Worm (Caenorhabditis elegans) whole organism, L3 larva: ENCODE results near the gene clec-55.
A peak's percentile ranks its signal among the peaks of the same experiment; 100 is the strongest.

ENCODE experiments used
- ZK546.5 ChIP-seq: sonication (generic microtip); optimal IDR thresholded peaks from 2 replicates; lab custom pipeline; 2017; ENCODE audit warnings: missing biosample characterization, missing genetic modification characterization
- ama-1 ChIP-seq: fragments of 150-350 bp; optimal IDR thresholded peaks from 2 replicates; lab custom pipeline; 2018
- ceh-16 ChIP-seq: sonication (generic microtip); optimal IDR thresholded peaks from 2 replicates; lab custom pipeline; 2017; ENCODE audit warnings: missing biosample characterization, missing genetic modification characterization
- ceh-28 ChIP-seq: fragments of 150-350 bp; optimal IDR thresholded peaks from 2 replicates; lab custom pipeline; 2014; ENCODE audit warnings: missing biosample characterization, missing genetic modification reagents, missing genetic modification characterization
- ceh-82 ChIP-seq: fragments of 150-350 bp; optimal IDR thresholded peaks from 2 replicates; lab custom pipeline; 2014; ENCODE audit warnings: missing biosample characterization, missing genetic modification characterization
- daf-12 ChIP-seq: fragments of 150-350 bp; optimal IDR thresholded peaks from 2 replicates; lab custom pipeline; 2014; ENCODE audit warnings: missing biosample characterization, missing genetic modification reagents, missing genetic modification characterization
- egl-5 ChIP-seq: fragments of 150-350 bp; optimal IDR thresholded peaks from 2 replicates; lab custom pipeline; 2017; ENCODE audit warnings: missing biosample characterization, missing genetic modification reagents, missing genetic modification characterization, inconsistent platforms
- elt-2 ChIP-seq: sonication (generic microtip); optimal IDR thresholded peaks from 2 replicates; lab custom pipeline; 2016; ENCODE audit warnings: missing genetic modification reagents, mild to moderate bottlenecking, missing genetic modification characterization, missing compliant biosample characterization
- elt-3 ChIP-seq, 3 experiments: fragments of 150-350 bp in 1 of 3; sonication (generic microtip) in 2 of 3; optimal IDR thresholded peaks; 2 replicates in 2 of 3; 4 replicates in 1 of 3; lab custom pipeline; 2014 to 2017; ENCODE audit warnings: missing biosample characterization in 3 of 3, missing genetic modification characterization in 3 of 3
- fkh-10 ChIP-seq: sonication (generic microtip); optimal IDR thresholded peaks from 2 replicates; lab custom pipeline; 2017; ENCODE audit warnings: missing biosample characterization, missing genetic modification reagents, missing genetic modification characterization
- fkh-2 ChIP-seq: fragments of 150-350 bp; optimal IDR thresholded peaks from 2 replicates; lab custom pipeline; 2014; ENCODE audit warnings: missing biosample characterization, missing genetic modification reagents, missing genetic modification characterization
- fos-1 ChIP-seq: fragments of 150-350 bp; optimal IDR thresholded peaks from 2 replicates; lab custom pipeline; 2014; ENCODE audit warnings: missing biosample characterization, missing genetic modification characterization
- hmg-11 ChIP-seq: sonication (generic microtip); optimal IDR thresholded peaks from 2 replicates; lab custom pipeline; 2016; ENCODE audit warnings: missing genetic modification characterization, missing compliant biosample characterization
- jun-1 ChIP-seq: fragments of 150-350 bp; optimal IDR thresholded peaks from 2 replicates; lab custom pipeline; 2014; ENCODE audit warnings: missing biosample characterization, missing genetic modification reagents, missing genetic modification characterization
- lin-15B ChIP-seq: fragments of 150-350 bp; optimal IDR thresholded peaks from 2 replicates; lab custom pipeline; 2014; ENCODE audit warnings: missing biosample characterization, missing genetic modification characterization
- lin-39 ChIP-seq: fragments of 150-350 bp; optimal IDR thresholded peaks from 2 replicates; lab custom pipeline; 2018; ENCODE audit warnings: missing biosample characterization, missing genetic modification reagents, missing genetic modification characterization
- mdl-1 ChIP-seq: fragments of 150-350 bp; optimal IDR thresholded peaks from 2 replicates; lab custom pipeline; 2014; ENCODE audit warnings: missing biosample characterization, missing genetic modification characterization
- mml-1 ChIP-seq: fragments of 150-350 bp; sonication (generic microtip); optimal IDR thresholded peaks from 3 replicates; lab custom pipeline; 2014; ENCODE audit warnings: missing biosample characterization, missing genetic modification characterization
- nfya-1 ChIP-seq: sonication (generic microtip); optimal IDR thresholded peaks from 2 replicates; lab custom pipeline; 2017; ENCODE audit warnings: missing genetic modification characterization, mild to moderate bottlenecking, missing compliant biosample characterization, antibody characterized with exemption, moderate library complexity; ENCODE audit not compliant: insufficient read depth
- nhr-11 ChIP-seq: fragments of 150-350 bp; optimal IDR thresholded peaks from 2 replicates; lab custom pipeline; 2014; ENCODE audit warnings: missing biosample characterization, missing genetic modification characterization
- nhr-23 ChIP-seq: fragments of 150-350 bp; optimal IDR thresholded peaks from 2 replicates; lab custom pipeline; 2014; ENCODE audit warnings: missing biosample characterization, missing genetic modification reagents, missing genetic modification characterization
- nhr-25 ChIP-seq: sonication (generic microtip); optimal IDR thresholded peaks from 2 replicates; lab custom pipeline; 2017; ENCODE audit warnings: missing biosample characterization, missing genetic modification characterization
- nhr-28 ChIP-seq: fragments of 150-350 bp; optimal IDR thresholded peaks from 2 replicates; lab custom pipeline; 2014; ENCODE audit warnings: missing biosample characterization, missing genetic modification characterization
- nhr-43 ChIP-seq: sonication (generic microtip); optimal IDR thresholded peaks from 2 replicates; lab custom pipeline; 2016; ENCODE audit warnings: mild to moderate bottlenecking, missing genetic modification characterization, missing compliant biosample characterization; ENCODE audit not compliant: poor library complexity, severe bottlenecking
- nhr-67 ChIP-seq: fragments of 150-350 bp; optimal IDR thresholded peaks from 2 replicates; lab custom pipeline; 2014; ENCODE audit warnings: missing biosample characterization, missing genetic modification characterization
- nhr-76 ChIP-seq: fragments of 150-350 bp; sonication (generic microtip); optimal IDR thresholded peaks from 5 replicates; lab custom pipeline; 2014; ENCODE audit warnings: missing biosample characterization, missing genetic modification characterization
- pha-4 ChIP-seq: fragments of 150-350 bp; optimal IDR thresholded peaks from 2 replicates; lab custom pipeline; 2014; ENCODE audit warnings: missing biosample characterization, missing genetic modification reagents, missing genetic modification characterization
- pqm-1 ChIP-seq: fragments of 150-350 bp; optimal IDR thresholded peaks from 2 replicates; lab custom pipeline; 2017; ENCODE audit warnings: missing biosample characterization, missing genetic modification characterization, inconsistent platforms
- sea-2 ChIP-seq: fragments of 150-350 bp; sonication (generic microtip); optimal IDR thresholded peaks from 4 replicates; lab custom pipeline; 2014; ENCODE audit warnings: missing biosample characterization, missing genetic modification reagents, missing genetic modification characterization
- skn-1 ChIP-seq: fragments of 150-350 bp; optimal IDR thresholded peaks from 2 replicates; lab custom pipeline; 2014; ENCODE audit warnings: missing biosample characterization, missing genetic modification characterization
- snpc-4 ChIP-seq: fragments of 150-350 bp; optimal IDR thresholded peaks from 2 replicates; lab custom pipeline; 2014; ENCODE audit warnings: missing biosample characterization, missing genetic modification characterization
- tbx-2 ChIP-seq: sonication (generic microtip); optimal IDR thresholded peaks from 2 replicates; lab custom pipeline; 2016; ENCODE audit warnings: mild to moderate bottlenecking, missing genetic modification characterization, missing compliant biosample characterization
- ztf-11 ChIP-seq: fragments of 150-350 bp; optimal IDR thresholded peaks from 2 replicates; lab custom pipeline; 2014; ENCODE audit warnings: missing biosample characterization, missing genetic modification characterization
- ztf-4 ChIP-seq: fragments of 150-350 bp; optimal IDR thresholded peaks from 2 replicates; lab custom pipeline; 2014; ENCODE audit warnings: missing biosample characterization, missing genetic modification characterization

clec-55 gene

DNA sequence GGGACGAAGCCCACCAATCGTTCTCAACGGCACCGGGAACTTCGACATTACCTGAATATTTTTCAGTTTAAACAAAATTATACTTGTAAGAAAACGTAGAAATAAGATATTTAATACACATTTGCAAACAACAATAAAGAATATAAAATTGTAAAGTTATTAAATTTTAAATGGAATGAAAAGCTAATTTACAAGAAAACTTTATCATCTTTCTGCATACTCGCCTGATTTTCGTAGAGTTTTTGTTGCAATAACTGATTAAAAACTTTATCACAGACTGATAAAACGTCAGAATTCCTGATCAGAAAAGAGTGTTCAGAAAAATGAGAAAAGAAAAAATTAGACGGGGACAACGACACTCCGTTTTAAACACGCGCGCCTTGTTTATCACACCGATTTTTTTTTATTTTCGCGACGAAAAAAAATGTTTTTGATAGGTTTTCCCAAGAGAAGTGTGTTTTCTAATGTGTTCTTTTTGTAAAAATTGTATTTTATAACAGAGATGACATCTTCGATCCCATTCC is 31.8 kb upstream of the clec-55 start, which contains the start of the genes dlat-1 and fntb-1:
Gene dlat-1 (minus strand): TSS at position 51 of the 524 bp plus-strand sequence.
Gene fntb-1 (plus strand): TSS at position 412 of the 524 bp plus-strand sequence.
- TF ChIP-seq elt-2 = peak; percentile 86
- TF ChIP-seq nhr-23 (tag; lab: Kevin White, UChicago) = no peak
- TF ChIP-seq hmg-11 (tag; lab: Kevin White, UChicago) = peak; percentile 59
- no peak for TF ChIP-seq snpc-4
- TF ChIP-seq daf-12 (tag; lab: Kevin White, UChicago) = no peak
- TF ChIP-seq lin-15B (tag; lab: Kevin White, UChicago) = peak; percentile 36
- no peak for TF ChIP-seq jun-1 (tag; lab: Kevin White, UChicago)
- no peak for TF ChIP-seq nfya-1 (tag; lab: Kevin White, UChicago)
- TF ChIP-seq fkh-2 (tag; lab: Kevin White, UChicago) = no peak
- no peak for TF ChIP-seq lin-39 (tag; lab: Kevin White, UChicago)
- TF ChIP-seq pqm-1 (tag; lab: Kevin White, UChicago) = peak; percentile 78
- TF ChIP-seq, all 47 proteins: peak for 4

DNA sequence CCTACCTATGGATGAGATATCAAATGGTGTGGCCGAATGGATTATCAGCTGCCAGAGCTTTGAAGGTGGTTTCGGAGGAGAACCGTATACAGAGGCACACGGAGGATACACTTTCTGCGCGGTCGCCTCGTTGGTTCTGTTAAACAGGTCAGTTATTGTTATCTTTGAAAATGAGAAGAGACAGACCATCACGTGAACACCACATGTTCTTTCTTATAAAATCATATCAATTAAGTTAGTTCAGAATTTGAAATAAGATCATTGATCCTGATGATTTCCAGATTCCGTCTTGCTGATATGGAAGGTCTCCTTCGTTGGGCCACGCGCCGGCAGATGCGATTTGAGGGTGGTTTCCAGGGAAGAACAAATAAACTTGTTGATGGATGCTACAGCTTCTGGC is 30.4 kb upstream of the clec-55 start:
- TF ChIP-seq ceh-28 (no peak), nhr-76 (no peak)

DNA sequence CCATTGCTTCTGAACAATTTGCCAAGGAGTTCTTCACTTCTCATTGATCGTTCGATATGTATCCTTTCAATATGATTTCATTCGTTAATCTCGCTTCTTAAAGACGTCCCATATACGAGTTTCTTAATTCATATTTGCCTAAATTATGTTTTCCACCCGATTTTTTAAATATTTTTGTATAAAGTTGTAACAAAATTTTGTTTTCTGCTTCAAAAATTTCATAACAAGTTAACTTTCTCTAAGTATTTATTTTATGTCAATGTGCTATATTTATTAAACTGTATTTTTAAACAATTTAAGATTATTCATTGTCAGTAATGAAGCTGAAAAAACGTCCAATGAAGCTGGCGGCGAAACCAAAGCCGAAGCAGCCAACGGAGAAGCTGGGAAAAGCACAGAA is 29.7 kb upstream of the clec-55 start, which contains the start of gene F23B12.7:
Gene F23B12.7 (plus strand): TSS at position 301 of the 400 bp plus-strand sequence.
- TF ChIP-seq ztf-4 = no peak
- TF ChIP-seq elt-3 (tag; optimal IDR thresholded peaks at IDR 0.05; lab: Kevin White, UChicago) = no peak
- TF ChIP-seq tbx-2 = no peak
- TF ChIP-seq ceh-28 = no peak
- no peak for TF ChIP-seq daf-12 (tag; lab: Kevin White, UChicago)
- no peak for TF ChIP-seq nhr-28 (tag; lab: Kevin White, UChicago)
- no peak for TF ChIP-seq nhr-67 (tag; lab: Kevin White, UChicago)
- TF ChIP-seq fkh-10 (GFP tag; lab: Kevin White, UChicago) = no peak
- no peak for TF ChIP-seq nhr-43 (tag; lab: Kevin White, UChicago)
- no peak for TF ChIP-seq ceh-16 (tag; lab: Kevin White, UChicago)
- TF ChIP-seq lin-39 (tag; lab: Kevin White, UChicago) = no peak
- TF ChIP-seq fos-1 (tag; lab: Kevin White, UChicago) = no peak
- TF ChIP-seq nhr-23 (tag; lab: Kevin White, UChicago) = no peak
- no peak for TF ChIP-seq mdl-1 (tag; lab: Kevin White, UChicago)
- TF ChIP-seq egl-5 (tag; lab: Kevin White, UChicago) = no peak
- no peak for TF ChIP-seq fkh-2 (tag; lab: Kevin White, UChicago)

DNA sequence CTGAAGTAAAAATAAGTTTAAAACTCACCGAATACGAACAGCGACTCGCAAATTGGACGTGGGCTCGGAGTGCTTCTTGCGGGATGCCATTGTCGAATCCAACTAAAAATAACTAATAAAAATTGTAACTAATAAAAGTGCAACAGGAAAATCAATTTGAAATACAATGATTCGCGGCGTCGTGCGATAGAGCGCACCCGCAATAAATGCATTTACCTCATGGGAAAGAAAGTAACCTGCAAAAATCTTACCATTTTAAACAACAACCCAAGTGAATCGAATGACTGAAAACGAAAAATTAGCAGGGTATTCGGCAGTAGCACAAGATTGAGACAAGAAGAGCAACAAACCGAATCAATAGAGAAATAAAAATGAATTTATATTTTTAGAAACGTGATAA is 22.5 kb upstream of the clec-55 start, which contains the start of gene bmk-1:
Gene bmk-1 (minus strand): TSS at position 359 of the 400 bp plus-strand sequence.
- TF ChIP-seq nhr-67 (tag; lab: Kevin White, UChicago) = no peak
- TF ChIP-seq mml-1 (tag; lab: Kevin White, UChicago) = no peak
- no peak for TF ChIP-seq lin-15B (tag; lab: Kevin White, UChicago)
- TF ChIP-seq, all 47 proteins: peak for 0

DNA sequence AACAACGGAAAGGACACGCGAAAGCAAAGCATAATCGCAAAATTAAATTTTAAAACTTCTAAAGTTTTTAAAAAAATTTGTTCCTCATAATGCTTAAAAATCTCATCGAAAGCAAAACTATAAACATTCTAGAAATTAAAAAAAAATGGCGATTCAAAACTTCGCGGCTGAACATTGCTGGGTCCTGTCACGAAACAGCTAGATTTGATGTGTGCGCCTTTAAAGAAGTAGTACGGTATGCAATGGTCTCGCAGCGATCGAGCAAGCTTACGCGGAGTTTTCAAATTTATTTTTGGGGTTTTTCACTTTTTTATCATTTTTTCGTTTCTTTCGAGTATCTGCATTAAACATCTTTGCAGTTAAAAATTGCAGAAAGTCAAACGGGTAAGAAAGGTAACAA is 22.0 kb upstream of the clec-55 start, which contains the start of gene coh-3:
Gene coh-3 (plus strand): TSS at position 353 of the 400 bp plus-strand sequence.
- TF ChIP-seq pqm-1 (tag; lab: Kevin White, UChicago) (no peak), ceh-28 (no peak), nhr-23 (tag; lab: Kevin White, UChicago) (no peak), ztf-11 (tag; lab: Kevin White, UChicago) (no peak), skn-1 (tag; lab: Kevin White, UChicago) (no peak), tbx-2 (no peak), egl-5 (tag; lab: Kevin White, UChicago) (no peak), ama-1 (lab: Kevin White, UChicago) (no peak)
- TF ChIP-seq, all 47 proteins: peak for 0

DNA sequence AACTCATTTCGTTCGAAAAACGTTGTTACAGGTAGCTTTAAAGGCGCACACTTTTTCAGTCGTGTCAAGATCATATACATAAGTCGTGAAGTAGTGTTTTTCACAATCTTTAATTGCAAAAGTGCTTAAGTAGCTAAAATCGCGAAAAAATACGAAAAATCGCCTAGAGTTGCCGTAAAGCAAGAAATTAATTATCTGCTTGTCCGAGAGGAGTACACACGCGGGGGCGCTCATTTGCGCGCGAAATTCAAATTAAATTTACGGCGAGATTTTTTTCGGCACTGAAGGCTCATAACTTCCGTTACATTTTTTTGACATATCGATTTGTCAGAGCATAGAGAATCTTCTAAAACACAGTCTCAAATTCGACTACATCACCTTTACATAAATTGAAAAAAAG is 19.0 kb upstream of the clec-55 start:
- no peak for TF ChIP-seq ceh-16 (tag; lab: Kevin White, UChicago)
- TF ChIP-seq nhr-25 = no peak
- no peak for TF ChIP-seq pha-4 (tag; lab: Kevin White, UChicago)
- no peak for TF ChIP-seq tbx-2
- no peak for TF ChIP-seq ceh-28
- TF ChIP-seq elt-2 = no peak
- TF ChIP-seq mml-1 (tag; lab: Kevin White, UChicago) = no peak
- no peak for TF ChIP-seq sea-2 (GFP tag; lab: Kevin White, UChicago)
- TF ChIP-seq ceh-82 (tag; lab: Kevin White, UChicago) = no peak
- no peak for TF ChIP-seq lin-39 (tag; lab: Kevin White, UChicago)
- no peak for TF ChIP-seq ZK546.5 (tag; lab: Kevin White, UChicago)
- TF ChIP-seq nhr-11 (tag; lab: Kevin White, UChicago) = no peak
